5 worm cellular contexts compared by ENCODE assay signal in genomic region chrIV:5752704-5753103, ce11.
TF ChIP-seq lines count a peak whose summit lies in the region.

No protein-coding gene starts in this region.

TF ChIP-seq in whole organism, L1 larva, 84 proteins besides CTCF, POLR2A, EP300 and RAD21:
- TF ChIP-seq nhr-84 (tag; optimal IDR thresholded peaks at IDR 0.05; lab: Kevin White, UChicago) = no peak
- TF ChIP-seq egl-13 (tag; optimal IDR thresholded peaks at IDR 0.05; lab: Kevin White, UChicago) = no peak
- peak; percentile 51 for TF ChIP-seq nhr-85 (tag; lab: Kevin White, UChicago)
- no peak for TF ChIP-seq xbp-1 (tag; optimal IDR thresholded peaks at IDR 0.05; lab: Kevin White, UChicago)
- no peak for TF ChIP-seq unc-62 (GFP tag; optimal IDR thresholded peaks at IDR 0.05; lab: Kevin White, UChicago)
- peak; percentile 37 for TF ChIP-seq fkh-8 (tag; optimal IDR thresholded peaks at IDR 0.05; lab: Kevin White, UChicago)
- no peak for TF ChIP-seq tbx-2 (tag; optimal IDR thresholded peaks at IDR 0.05; lab: Kevin White, UChicago)
- TF ChIP-seq elt-3 (tag; optimal IDR thresholded peaks at IDR 0.05; lab: Kevin White, UChicago) = no peak
- peak; percentile 28 for TF ChIP-seq nhr-71 (tag; optimal IDR thresholded peaks at IDR 0.05; lab: Kevin White, UChicago)
- TF ChIP-seq ceh-82 (tag; optimal IDR thresholded peaks at IDR 0.05; lab: Kevin White, UChicago) = no peak
- no peak for TF ChIP-seq lin-39 (tag; optimal IDR thresholded peaks at IDR 0.05; lab: Kevin White, UChicago)
TF ChIP-seq in whole organism, L1 larva: peak in this region for 3.

TF ChIP-seq in whole organism, L2 larva, 48 proteins besides CTCF, POLR2A, EP300 and RAD21:
- TF ChIP-seq lin-39 (tag; optimal IDR thresholded peaks at IDR 0.05; lab: Kevin White, UChicago) = no peak
- TF ChIP-seq nhr-23 (tag; optimal IDR thresholded peaks at IDR 0.05; lab: Kevin White, UChicago) = no peak
- TF ChIP-seq sma-3 (GFP tag; optimal IDR thresholded peaks at IDR 0.05; lab: Kevin White, UChicago) = no peak
- peak; percentile 57 for TF ChIP-seq nhr-25 (tag; optimal IDR thresholded peaks at IDR 0.05; lab: Kevin White, UChicago)
- TF ChIP-seq aly-2 (tag; optimal IDR thresholded peaks at IDR 0.05; lab: Kevin White, UChicago) = no peak
TF ChIP-seq in whole organism, L2 larva: peak in this region for 1.

TF ChIP-seq in whole organism, L4 larva, 104 proteins besides CTCF, POLR2A, EP300 and RAD21:
- TF ChIP-seq aly-2 (tag; optimal IDR thresholded peaks at IDR 0.05; lab: Kevin White, UChicago) = no peak
- TF ChIP-seq unc-62 (GFP tag; optimal IDR thresholded peaks at IDR 0.05 in 1 of 2; lab: Kevin White, UChicago) = peak in 1 of 2 experiments; percentile 60
- no peak for TF ChIP-seq unc-62 (tag; optimal IDR thresholded peaks at IDR 0.05; lab: Kevin White, UChicago)
- TF ChIP-seq ztf-11 (tag; optimal IDR thresholded peaks at IDR 0.05; lab: Kevin White, UChicago) = no peak
- TF ChIP-seq lin-38 (GFP tag; IDR thresholded peaks at IDR 0.05; lab: Robert Waterston, UW) = 0 out of 2 replicates have a peak, but pooled peaks have one; percentile 4
- no peak for TF ChIP-seq dmd-9 (GFP tag; IDR thresholded peaks at IDR 0.05; lab: Robert Waterston, UW)
- TF ChIP-seq ceh-20 (GFP tag; IDR thresholded peaks at IDR 0.05; lab: Robert Waterston, UW) = no peak
- no peak for TF ChIP-seq pqm-1 (tag; optimal IDR thresholded peaks at IDR 0.05; lab: Kevin White, UChicago)
- no peak for TF ChIP-seq lin-1 (GFP tag; IDR thresholded peaks at IDR 0.05; lab: Robert Waterston, UW)
- TF ChIP-seq nhr-11 (tag; optimal IDR thresholded peaks at IDR 0.05; lab: Kevin White, UChicago) = no peak

TF ChIP-seq in whole organism, late embryonic, 69 proteins besides CTCF, POLR2A, EP300 and RAD21:
- no peak for TF ChIP-seq hlh-6 (tag; optimal IDR thresholded peaks at IDR 0.05; lab: Kevin White, UChicago)
- peak; percentile 46 for TF ChIP-seq ceh-19 (GFP tag; optimal IDR thresholded peaks at IDR 0.05; lab: Kevin White, UChicago)
- TF ChIP-seq pros-1 (tag; optimal IDR thresholded peaks at IDR 0.05; lab: Kevin White, UChicago) = no peak
- TF ChIP-seq C08G9.2 (tag; optimal IDR thresholded peaks at IDR 0.05; lab: Kevin White, UChicago) = no peak
- no peak for TF ChIP-seq sox-4 (tag; optimal IDR thresholded peaks at IDR 0.05; lab: Kevin White, UChicago)
- no peak for TF ChIP-seq tbx-2 (tag; optimal IDR thresholded peaks at IDR 0.05; lab: Kevin White, UChicago)

TF ChIP-seq in whole organism, young adult, 124 proteins besides CTCF, POLR2A, EP300 and RAD21:
- TF ChIP-seq nhr-27 (tag; optimal IDR thresholded peaks at IDR 0.05; lab: Kevin White, UChicago) = no peak
- no peak for TF ChIP-seq ceh-40 (GFP tag; IDR thresholded peaks at IDR 0.05; lab: Robert Waterston, UW)
- TF ChIP-seq ceh-27 (GFP tag; optimal IDR thresholded peaks at IDR 0.05; lab: Kevin White, UChicago) = peak; percentile 50
- 0 out of 2 replicates have a peak, but pooled peaks have one; percentile 17 for TF ChIP-seq ekl-4 (GFP tag; IDR thresholded peaks at IDR 0.05; lab: Robert Waterston, UW)
- TF ChIP-seq attf-3 (GFP tag; conservative IDR thresholded peaks at IDR 0.05; lab: Robert Waterston, UW) = no peak
- no peak for TF ChIP-seq zfh-2 (GFP tag; conservative IDR thresholded peaks at IDR 0.05; lab: Robert Waterston, UW)
- TF ChIP-seq ztf-28 (GFP tag; IDR thresholded peaks at IDR 0.05; lab: Robert Waterston, UW) = no peak
